Worm (Caenorhabditis elegans) whole organism, late embryonic: ENCODE data around the gene C34C12.9.
A peak's percentile ranks its signal among the peaks of the same experiment; 100 is the strongest.

Source experiments
- C38D4.7 ChIP-seq: fragments of 200-800 bp; sonication (Bioruptor generic); optimal IDR thresholded peaks from 2 replicates; lab custom pipeline; 2018; ENCODE audit warnings: mild to moderate bottlenecking, missing genetic modification characterization, moderate library complexity, missing compliant biosample characterization
- F13H6.1 ChIP-seq: sonication (generic microtip); optimal IDR thresholded peaks from 2 replicates; lab custom pipeline; 2016; ENCODE audit warnings: missing genetic modification characterization, missing compliant biosample characterization
- K02D7.2 ChIP-seq: sonication (generic microtip); optimal IDR thresholded peaks from 2 replicates; lab custom pipeline; 2017; ENCODE audit warnings: mild to moderate bottlenecking, missing genetic modification characterization, missing compliant biosample characterization
- K09A11.1 ChIP-seq: sonication (generic microtip); optimal IDR thresholded peaks from 2 replicates; lab custom pipeline; 2017; ENCODE audit warnings: antibody characterized with exemption, mild to moderate bottlenecking, missing genetic modification characterization, missing compliant biosample characterization; ENCODE audit not compliant: insufficient read depth
- T23F11.4 ChIP-seq: fragments of 200-800 bp; sonication (Bioruptor generic); optimal IDR thresholded peaks from 2 replicates; lab custom pipeline; 2018; ENCODE audit warnings: mild to moderate bottlenecking, missing genetic modification characterization, missing compliant biosample characterization
- Y22D7AL.16 ChIP-seq: sonication (generic microtip); optimal IDR thresholded peaks from 2 replicates; lab custom pipeline; 2016; ENCODE audit warnings: missing genetic modification characterization, missing compliant biosample characterization
- ahr-1 ChIP-seq: sonication (generic microtip); optimal IDR thresholded peaks from 2 replicates; lab custom pipeline; 2016; ENCODE audit warnings: missing genetic modification characterization, missing compliant biosample characterization
- ceh-22 ChIP-seq: sonication (generic microtip); optimal IDR thresholded peaks from 2 replicates; lab custom pipeline; 2017; ENCODE audit warnings: missing biosample characterization, missing genetic modification characterization
- ceh-24 ChIP-seq: sonication (generic microtip); optimal IDR thresholded peaks from 2 replicates; lab custom pipeline; 2016; ENCODE audit warnings: mild to moderate bottlenecking, missing genetic modification characterization, missing compliant biosample characterization
- ceh-30 ChIP-seq: fragments of 150-350 bp; optimal IDR thresholded peaks from 2 replicates; lab custom pipeline; 2014; ENCODE audit warnings: missing biosample characterization, missing genetic modification characterization
- ceh-34 ChIP-seq: sonication (generic microtip); optimal IDR thresholded peaks from 2 replicates; lab custom pipeline; 2016; ENCODE audit warnings: mild to moderate bottlenecking, missing genetic modification characterization, missing compliant biosample characterization
- ceh-45 ChIP-seq: fragments of 200-800 bp; sonication (Bioruptor generic); IDR thresholded peaks from 2 replicates; pipeline ENCODE4 v1.3.6; 2022; ENCODE audit warnings: missing genetic modification reagents, missing genetic modification characterization, missing compliant biosample characterization
- ceh-9 ChIP-seq: sonication (generic microtip); optimal IDR thresholded peaks from 2 replicates; lab custom pipeline; 2016; ENCODE audit warnings: mild to moderate bottlenecking, missing genetic modification characterization, inconsistent platforms, missing compliant biosample characterization
- che-1 ChIP-seq: sonication (generic microtip); optimal IDR thresholded peaks from 2 replicates; lab custom pipeline; 2016; ENCODE audit warnings: mild to moderate bottlenecking, missing genetic modification characterization, missing compliant biosample characterization
- dmd-4 ChIP-seq: sonication (generic microtip); optimal IDR thresholded peaks from 2 replicates; lab custom pipeline; 2016; ENCODE audit warnings: borderline replicate concordance, missing genetic modification characterization, missing compliant biosample characterization
- elt-2 ChIP-seq: sonication (generic microtip); optimal IDR thresholded peaks from 2 replicates; lab custom pipeline; 2016; ENCODE audit warnings: missing genetic modification reagents, missing genetic modification characterization, missing compliant biosample characterization
- eyg-1 ChIP-seq: sonication (generic microtip); optimal IDR thresholded peaks from 2 replicates; lab custom pipeline; 2016; ENCODE audit warnings: missing genotype, missing genetic modification characterization, missing compliant biosample characterization
- fkh-10 ChIP-seq: fragments of 150-350 bp; optimal IDR thresholded peaks from 2 replicates; lab custom pipeline; 2014; ENCODE audit warnings: missing biosample characterization, missing genetic modification reagents, missing genetic modification characterization
- fkh-6 ChIP-seq: sonication (generic microtip); optimal IDR thresholded peaks from 2 replicates; lab custom pipeline; 2016; ENCODE audit warnings: missing genetic modification characterization, missing compliant biosample characterization
- hlh-13 ChIP-seq: fragments of 200-800 bp; sonication (Bioruptor generic); optimal IDR thresholded peaks from 2 replicates; lab custom pipeline; 2018; ENCODE audit warnings: mild to moderate bottlenecking, missing genetic modification characterization, missing compliant biosample characterization
- hlh-30 ChIP-seq: sonication (generic microtip); optimal IDR thresholded peaks from 2 replicates; lab custom pipeline; 2017; ENCODE audit warnings: antibody characterized with exemption, missing genetic modification characterization, missing compliant biosample characterization; ENCODE audit not compliant: insufficient read depth
- hlh-6 ChIP-seq: sonication (generic microtip); optimal IDR thresholded peaks from 2 replicates; lab custom pipeline; 2016; ENCODE audit warnings: missing genotype, missing genetic modification characterization, missing compliant biosample characterization
- lim-6 ChIP-seq: sonication (generic microtip); optimal IDR thresholded peaks from 2 replicates; lab custom pipeline; 2016; ENCODE audit warnings: missing genetic modification characterization, missing compliant biosample characterization
- lin-11 ChIP-seq: fragments of 200-800 bp; sonication (Bioruptor generic); optimal IDR thresholded peaks from 2 replicates; lab custom pipeline; 2018; ENCODE audit warnings: mild to moderate bottlenecking, missing genetic modification characterization, missing compliant biosample characterization
- madf-2 ChIP-seq: sonication (generic microtip); optimal IDR thresholded peaks from 2 replicates; lab custom pipeline; 2017; ENCODE audit warnings: missing genetic modification characterization, missing compliant biosample characterization
- mec-3 ChIP-seq: sonication (generic microtip); optimal IDR thresholded peaks from 2 replicates; lab custom pipeline; 2016; ENCODE audit warnings: borderline replicate concordance, missing genetic modification characterization, missing compliant biosample characterization
- nfya-1 ChIP-seq: sonication (generic microtip); optimal IDR thresholded peaks from 2 replicates; lab custom pipeline; 2017; ENCODE audit warnings: missing genetic modification characterization, mild to moderate bottlenecking, missing compliant biosample characterization, antibody characterized with exemption, moderate library complexity
- npax-4 ChIP-seq: sonication (generic microtip); optimal IDR thresholded peaks from 2 replicates; lab custom pipeline; 2016; ENCODE audit warnings: missing genetic modification characterization, missing compliant biosample characterization
- odd-2 ChIP-seq: sonication (generic microtip); optimal IDR thresholded peaks from 2 replicates; lab custom pipeline; 2017; ENCODE audit warnings: antibody characterized with exemption, mild to moderate bottlenecking, missing genetic modification characterization, missing compliant biosample characterization
- pag-3 ChIP-seq: sonication (generic microtip); optimal IDR thresholded peaks from 2 replicates; lab custom pipeline; 2016; ENCODE audit warnings: missing compliant biosample characterization, missing genetic modification characterization, borderline replicate concordance
- pha-2 ChIP-seq: sonication (generic microtip); optimal IDR thresholded peaks from 2 replicates; lab custom pipeline; 2017; ENCODE audit warnings: mild to moderate bottlenecking, missing genetic modification characterization, missing compliant biosample characterization
- pqm-1 ChIP-seq: sonication (generic microtip); optimal IDR thresholded peaks from 2 replicates; lab custom pipeline; 2016; ENCODE audit warnings: missing genetic modification characterization, missing compliant biosample characterization
- pros-1 ChIP-seq: fragments of 150-350 bp; optimal IDR thresholded peaks from 2 replicates; lab custom pipeline; 2014; ENCODE audit warnings: missing biosample characterization, missing genetic modification reagents, missing genetic modification characterization
- rnt-1 ChIP-seq: sonication (generic microtip); optimal IDR thresholded peaks from 2 replicates; lab custom pipeline; 2016; ENCODE audit warnings: missing genetic modification characterization, missing compliant biosample characterization
- sox-2 ChIP-seq: fragments of 200-800 bp; sonication (Bioruptor generic); IDR thresholded peaks from 2 replicates; pipeline ENCODE4 v1.3.6; 2022; ENCODE audit warnings: missing genetic modification reagents, missing genetic modification characterization, missing compliant biosample characterization
- sox-4 ChIP-seq: sonication (generic microtip); optimal IDR thresholded peaks from 2 replicates; lab custom pipeline; 2017; ENCODE audit warnings: mild to moderate bottlenecking, missing genetic modification characterization, inconsistent platforms, missing compliant biosample characterization
- syd-9 ChIP-seq: sonication (generic microtip); optimal IDR thresholded peaks from 2 replicates; lab custom pipeline; 2016; ENCODE audit warnings: mild to moderate bottlenecking, missing genetic modification characterization, moderate library complexity, missing compliant biosample characterization
- tbx-2 ChIP-seq: sonication (generic microtip); optimal IDR thresholded peaks from 2 replicates; lab custom pipeline; 2016; ENCODE audit warnings: missing genetic modification characterization, missing compliant biosample characterization
- tbx-7 ChIP-seq: sonication (generic microtip); optimal IDR thresholded peaks from 2 replicates; lab custom pipeline; 2016; ENCODE audit warnings: missing genotype, missing genetic modification characterization, missing compliant biosample characterization
- ttx-3 ChIP-seq: sonication (generic microtip); optimal IDR thresholded peaks from 2 replicates; lab custom pipeline; 2016; ENCODE audit warnings: missing genetic modification reagents, missing genetic modification characterization, missing compliant biosample characterization
- unc-3 ChIP-seq, 2 experiments: fragments of 200-800 bp in 1 of 2; sonication (Bioruptor generic) in 1 of 2; sonication (generic microtip) in 1 of 2; conservative IDR thresholded peaks in 1 of 2; optimal IDR thresholded peaks in 1 of 2; 2 replicates each; pipeline versions ENCODE4 v1.3.6 to Lab custom; 2016 to 2022; ENCODE audit warnings: missing compliant biosample characterization in 2 of 2, missing genetic modification characterization in 2 of 2, missing genetic modification reagents in 1 of 2
- unc-42 ChIP-seq: sonication (generic microtip); optimal IDR thresholded peaks from 2 replicates; lab custom pipeline; 2016; ENCODE audit warnings: missing genotype, missing genetic modification characterization, missing compliant biosample characterization
- unc-86 ChIP-seq: sonication (generic microtip); optimal IDR thresholded peaks from 2 replicates; lab custom pipeline; 2016; ENCODE audit warnings: missing genetic modification characterization, missing compliant biosample characterization
- zip-5 ChIP-seq: sonication (generic microtip); optimal IDR thresholded peaks from 2 replicates; lab custom pipeline; 2016; ENCODE audit warnings: missing genetic modification characterization, missing compliant biosample characterization
- ztf-16 ChIP-seq: sonication (generic microtip); optimal IDR thresholded peaks from 2 replicates; lab custom pipeline; 2017; ENCODE audit warnings: missing genetic modification characterization, missing compliant biosample characterization

Gene C34C12.9

DNA sequence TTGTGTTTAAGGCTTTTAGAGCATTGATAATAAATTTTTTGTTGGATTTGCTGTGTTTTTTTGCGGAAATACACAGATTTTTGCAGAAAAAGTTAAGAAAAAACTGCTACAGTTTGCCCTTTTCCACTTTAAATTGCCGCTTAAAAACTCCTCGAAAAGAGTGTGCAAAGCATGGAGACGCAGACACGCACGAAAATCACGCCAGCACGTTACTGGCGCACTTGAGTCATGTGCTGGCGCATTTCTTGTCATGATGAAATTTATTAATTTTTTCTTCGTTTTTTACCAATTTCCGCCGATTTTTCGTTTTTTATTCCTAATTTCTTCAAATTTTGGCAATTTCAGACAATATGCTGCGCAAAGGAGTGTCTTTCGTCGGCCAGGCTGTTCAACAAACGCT is 15.3 kb downstream of the C34C12.9 start, which contains the start of gene C34C12.8 (continued):
- TF ChIP-seq C38D4.7 (GFP tag; lab: Kevin White, UChicago) (no peak), che-1 (no peak), fkh-10 (GFP tag; lab: Kevin White, UChicago) (no peak), sox-4 (tag; lab: Kevin White, UChicago) (peak; percentile 39), F13H6.1 (tag; lab: Kevin White, UChicago) (no peak), eyg-1 (tag; lab: Kevin White, UChicago) (no peak), dmd-4 (tag; lab: Kevin White, UChicago) (peak; percentile 30), ceh-22 (tag; lab: Kevin White, UChicago) (no peak), hlh-6 (tag; lab: Kevin White, UChicago) (no peak), ceh-34 (tag; lab: Kevin White, UChicago) (peak; percentile 33), rnt-1 (tag; lab: Kevin White, UChicago) (peak; percentile 63), tbx-2 (tag; lab: Kevin White, UChicago) (peak; percentile 70), pros-1 (tag; lab: Kevin White, UChicago) (no peak), elt-2 (tag; lab: Kevin White, UChicago) (peak; percentile 51), ttx-3 (tag; lab: Kevin White, UChicago) (no peak), hlh-30 (tag; lab: Kevin White, UChicago) (peak; percentile 71), sox-2 (GFP tag; lab: Robert Waterston, UW) (no peak), Y22D7AL.16 (tag; lab: Kevin White, UChicago) (no peak), nfya-1 (tag; lab: Kevin White, UChicago) (peak; percentile 87), pag-3 (no peak), T23F11.4 (GFP tag; lab: Kevin White, UChicago) (no peak), fkh-6 (peak; percentile 7), zip-5 (tag; lab: Kevin White, UChicago) (no peak), odd-2 (no peak), pha-2 (tag; lab: Kevin White, UChicago) (no peak), ahr-1 (tag; lab: Kevin White, UChicago) (no peak), npax-4 (tag; lab: Kevin White, UChicago) (peak; percentile 2), tbx-7 (tag; lab: Kevin White, UChicago) (no peak), mec-3 (no peak), pqm-1 (tag; lab: Kevin White, UChicago) (no peak), unc-42 (tag; lab: Kevin White, UChicago) (peak; percentile 89), hlh-13 (GFP tag; lab: Kevin White, UChicago) (peak; percentile 11), ceh-30 (tag; lab: Kevin White, UChicago) (peak; percentile 81), ztf-16 (tag; lab: Kevin White, UChicago) (peak; percentile 15), unc-86 (tag; lab: Kevin White, UChicago) (peak; percentile 37), unc-3 (GFP tag; conservative IDR thresholded peaks at IDR 0.05; lab: Robert Waterston, UW) (no peak), unc-3 (tag; optimal IDR thresholded peaks at IDR 0.05; lab: Kevin White, UChicago) (no peak), lin-11 (tag; lab: Kevin White, UChicago) (peak; percentile 17), K09A11.1 (no peak), ceh-24 (tag; lab: Kevin White, UChicago) (no peak), ceh-9 (tag; lab: Kevin White, UChicago) (no peak), syd-9 (tag; lab: Kevin White, UChicago) (no peak), K02D7.2 (tag; lab: Kevin White, UChicago) (no peak), madf-2 (peak; percentile 7), lim-6 (no peak), ceh-45 (GFP tag; lab: Robert Waterston, UW) (no peak)
